Worm (Caenorhabditis elegans): Measurements from ENCODE around the gene pha-1.

Gene pha-1

DNA sequence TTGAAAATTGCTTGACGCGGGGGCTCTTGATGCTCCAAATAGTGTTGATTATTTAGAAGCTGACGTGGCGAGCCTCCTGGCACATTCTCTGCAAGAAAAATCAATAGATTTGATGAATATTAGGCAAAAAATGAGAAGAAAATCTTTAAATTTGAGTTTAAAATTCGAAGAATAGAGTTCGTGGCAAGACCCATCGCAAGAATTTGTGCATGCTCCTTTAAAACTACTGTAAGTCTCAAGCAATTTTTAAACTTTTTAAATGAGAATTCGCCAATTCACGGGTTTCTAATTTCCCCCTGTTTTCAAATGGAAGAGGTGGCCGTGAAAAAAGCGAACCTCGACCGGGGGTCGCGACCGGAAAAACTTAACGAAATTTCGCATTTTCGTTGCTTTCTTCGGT is 17.7 kb upstream of the pha-1 start:
- TF ChIP-seq fkh-2 (tag; optimal IDR thresholded peaks at IDR 0.05) (no peak), daf-12 (tag; optimal IDR thresholded peaks at IDR 0.05) (no peak), fos-1 (tag; optimal IDR thresholded peaks at IDR 0.05) (no peak), nhr-23 (tag; optimal IDR thresholded peaks at IDR 0.05) (no peak), nhr-11 (tag; optimal IDR thresholded peaks at IDR 0.05) (no peak), nhr-28 (tag; optimal IDR thresholded peaks at IDR 0.05) (no peak), ama-1 (optimal IDR thresholded peaks at IDR 0.05) (no peak)

DNA sequence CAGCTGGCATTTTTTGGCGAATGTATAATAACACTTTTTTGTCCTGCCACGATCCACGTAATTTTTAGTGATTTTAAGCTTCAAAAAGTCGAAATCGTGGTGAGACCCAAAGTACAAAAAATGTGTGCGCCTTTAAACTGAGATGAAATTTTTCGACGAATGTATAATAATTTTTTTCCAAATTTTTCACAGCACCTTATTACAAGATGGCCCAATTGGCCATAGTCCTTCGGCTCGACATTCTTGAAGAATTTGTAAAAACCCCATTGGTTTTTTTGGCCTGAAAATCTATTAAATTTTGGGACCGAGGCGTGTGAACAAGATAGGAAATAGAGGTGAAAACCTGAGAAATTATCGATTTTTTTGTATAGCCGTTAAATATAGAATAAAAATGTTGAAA is 15.6 kb upstream of the pha-1 start:
- TF ChIP-seq aly-2 (tag; optimal IDR thresholded peaks at IDR 0.05) (no peak), elt-1 (tag; optimal IDR thresholded peaks at IDR 0.05) (no peak), pha-4 (tag; optimal IDR thresholded peaks at IDR 0.05) (no peak), daf-12 (tag; optimal IDR thresholded peaks at IDR 0.05) (no peak), ztf-4 (tag; optimal IDR thresholded peaks at IDR 0.05) (no peak), lsy-12 (tag; optimal IDR thresholded peaks at IDR 0.05) (no peak), elt-3 (tag; optimal IDR thresholded peaks at IDR 0.05) (no peak), nhr-237 (tag; optimal IDR thresholded peaks at IDR 0.05) (no peak), lin-39 (tag; optimal IDR thresholded peaks at IDR 0.05) (no peak), egl-27 (tag; optimal IDR thresholded peaks at IDR 0.05) (no peak), egl-5 (tag; optimal IDR thresholded peaks at IDR 0.05) (no peak), fos-1 (tag; optimal IDR thresholded peaks at IDR 0.05) (no peak), nhr-25 (tag; optimal IDR thresholded peaks at IDR 0.05) (no peak), ZK546.5 (tag; optimal IDR thresholded peaks at IDR 0.05) (no peak), unc-62 (GFP tag; optimal IDR thresholded peaks at IDR 0.05) (no peak), ama-1 (optimal IDR thresholded peaks at IDR 0.05) (no peak), skn-1 (tag; optimal IDR thresholded peaks at IDR 0.05) (no peak), nfya-1 (tag; optimal IDR thresholded peaks at IDR 0.05; ENCODE audit: insufficient read depth) (no peak)

DNA sequence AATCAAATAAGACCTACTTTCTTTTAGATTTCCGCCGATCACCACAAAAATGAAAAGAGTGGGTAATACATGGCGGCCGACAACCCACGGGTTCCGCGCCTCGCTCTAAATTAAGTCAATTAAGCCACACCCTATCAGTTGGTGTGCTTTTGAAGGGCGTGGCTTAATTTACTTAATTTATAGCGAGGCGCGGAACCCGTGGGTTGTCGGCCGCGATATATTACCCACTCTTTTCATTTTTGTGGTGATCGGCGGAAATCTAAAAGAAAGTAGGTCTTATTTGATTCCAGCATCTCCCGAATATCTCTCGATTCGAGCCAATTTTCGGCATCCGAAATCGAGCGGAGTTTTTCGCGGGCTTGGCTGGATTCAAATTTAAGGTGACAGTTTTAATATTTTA is 13.5 kb upstream of the pha-1 start:
- peak; percentile 2 for TF ChIP-seq snpc-4 (tag; optimal IDR thresholded peaks at IDR 0.05)

DNA sequence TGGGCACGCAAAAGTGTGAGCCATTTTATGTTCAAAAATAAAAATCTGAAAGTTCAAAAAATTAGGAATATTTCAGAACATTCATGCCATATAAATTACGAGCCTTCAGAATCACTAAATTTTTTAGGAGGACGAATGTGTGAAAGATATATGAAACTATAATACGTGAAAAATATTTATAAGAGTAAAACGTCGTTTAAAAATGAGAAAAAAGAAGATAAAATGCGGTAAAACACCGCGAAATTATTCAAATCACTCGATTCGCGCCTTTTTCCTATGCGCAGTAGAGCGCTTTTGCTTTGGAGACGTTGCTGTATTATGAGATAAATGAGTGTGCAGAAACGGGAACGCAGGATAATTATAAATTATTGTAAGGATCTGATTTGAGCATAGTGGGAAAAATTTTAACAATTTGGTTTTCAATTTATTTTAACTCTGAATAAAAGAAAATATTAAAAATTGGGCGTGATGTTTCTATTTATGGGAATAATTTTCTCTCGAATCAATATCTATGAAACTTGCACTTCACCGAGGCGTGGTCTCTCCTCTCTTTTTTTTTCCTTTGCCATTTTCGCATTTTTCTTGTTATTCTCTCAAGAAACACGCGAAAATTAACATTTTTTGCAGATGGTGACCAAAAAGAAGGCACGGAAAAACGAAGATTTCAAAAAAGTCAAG is 12.3 kb upstream of the pha-1 start, which contains the start of the genes sup-35 and Y48A6C.4:
TSS of gene sup-35 (minus strand) at position 51 of the 678 bp plus-strand sequence.
TSS of gene Y48A6C.4 (plus strand) at position 628 of the 678 bp plus-strand sequence.
- TF ChIP-seq snpc-4 (tag; optimal IDR thresholded peaks at IDR 0.05) = peak; percentile 83
- TF ChIP-seq nhr-43 (tag; optimal IDR thresholded peaks at IDR 0.05; ENCODE audit: poor library complexity, severe bottlenecking) = peak; percentile 64
- TF ChIP-seq lin-15B (tag; optimal IDR thresholded peaks at IDR 0.05) = peak; percentile 96
- TF ChIP-seq lin-39 (tag; optimal IDR thresholded peaks at IDR 0.05) = no peak
- TF ChIP-seq nhr-25 (tag; optimal IDR thresholded peaks at IDR 0.05) = peak; percentile 72
- TF ChIP-seq jun-1 (tag; optimal IDR thresholded peaks at IDR 0.05) = peak; percentile 15
- TF ChIP-seq egl-5 (tag; optimal IDR thresholded peaks at IDR 0.05) = peak; percentile 38
- peak; percentile 56 for TF ChIP-seq elt-2 (tag; optimal IDR thresholded peaks at IDR 0.05)
- TF ChIP-seq lsy-12 (tag; optimal IDR thresholded peaks at IDR 0.05) = no peak
- TF ChIP-seq pqm-1 (tag; optimal IDR thresholded peaks at IDR 0.05) = peak; percentile 64
- no peak for TF ChIP-seq ztf-4 (tag; optimal IDR thresholded peaks at IDR 0.05)
- TF ChIP-seq nfya-1 (tag; optimal IDR thresholded peaks at IDR 0.05; ENCODE audit: insufficient read depth) = peak; percentile 85
- TF ChIP-seq hmg-11 (tag; optimal IDR thresholded peaks at IDR 0.05) = peak; percentile 74
- peak; percentile 68 for TF ChIP-seq nhr-23 (tag; optimal IDR thresholded peaks at IDR 0.05)
- no peak for TF ChIP-seq nhr-76 (tag; optimal IDR thresholded peaks at IDR 0.05)
- no peak for TF ChIP-seq tbx-2 (tag; optimal IDR thresholded peaks at IDR 0.05)
- TF ChIP-seq fkh-10 (GFP tag; optimal IDR thresholded peaks at IDR 0.05) = peak; percentile 21
- TF ChIP-seq ceh-28 (tag; optimal IDR thresholded peaks at IDR 0.05) = peak; percentile 43
- TF ChIP-seq skn-1 (tag; optimal IDR thresholded peaks at IDR 0.05) = peak; percentile 17
- peak; percentile 62 for TF ChIP-seq R02D3.7 (tag; optimal IDR thresholded peaks at IDR 0.05)
- peak; percentile 81 for TF ChIP-seq pha-4 (tag; optimal IDR thresholded peaks at IDR 0.05)
- TF ChIP-seq eor-1 (tag; optimal IDR thresholded peaks at IDR 0.05) = no peak
